Worm (Caenorhabditis elegans): ENCODE data around the gene dop-6.

dop-6 gene

DNA sequence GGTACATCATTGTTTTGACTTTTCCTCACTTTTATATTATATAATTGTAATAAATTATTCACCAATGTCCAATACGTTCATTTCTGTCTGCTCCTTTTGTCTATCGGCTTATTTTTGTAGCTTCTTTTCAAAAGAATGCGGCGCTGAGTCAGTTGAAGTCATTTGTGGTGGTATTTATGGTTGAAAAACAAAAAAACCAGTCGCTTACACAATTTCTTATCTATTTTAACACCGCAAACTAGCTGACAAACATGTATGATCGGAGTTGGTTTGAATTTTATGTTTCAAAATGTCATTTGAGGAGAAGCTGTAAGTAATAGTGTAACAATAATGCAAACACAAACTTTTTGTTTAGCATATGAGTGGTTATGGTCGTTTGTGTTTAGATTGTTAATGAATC, 36.7 kb upstream of the dop-6 start, which contains the start of gene ets-10 (continued):
- no peak for TF ChIP-seq egl-5 (tag; optimal IDR thresholded peaks at IDR 0.05)

DNA sequence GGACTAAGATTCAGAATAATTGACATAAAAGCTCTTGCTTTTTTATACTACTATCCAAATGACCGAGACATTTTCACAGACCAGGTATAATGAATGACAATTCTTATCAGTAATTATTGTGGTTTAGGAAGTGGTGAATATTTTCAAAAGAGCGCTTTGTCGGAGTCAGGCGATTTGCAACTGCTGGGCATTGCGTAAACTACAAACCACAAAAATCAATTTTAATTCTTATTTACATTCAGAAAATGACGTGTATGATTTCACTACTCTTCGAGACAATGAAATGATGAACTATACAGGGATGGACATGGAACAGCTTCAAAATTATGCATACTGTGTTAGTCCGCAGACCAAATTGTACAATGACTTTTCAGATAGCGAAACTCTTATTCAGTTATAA, 36.2 kb upstream of the dop-6 start:
- TF ChIP-seq ceh-28 (tag; optimal IDR thresholded peaks at IDR 0.05): no peak
- TF ChIP-seq egl-5 (tag; optimal IDR thresholded peaks at IDR 0.05): no peak
- peak; percentile 7 for TF ChIP-seq pha-4 (tag; optimal IDR thresholded peaks at IDR 0.05)
- TF ChIP-seq hmg-11 (tag; optimal IDR thresholded peaks at IDR 0.05): no peak
- TF ChIP-seq fkh-2 (tag; optimal IDR thresholded peaks at IDR 0.05): no peak
- TF ChIP-seq R02D3.7 (tag; optimal IDR thresholded peaks at IDR 0.05): no peak
- TF ChIP-seq ceh-9 (tag; optimal IDR thresholded peaks at IDR 0.05): no peak
- TF ChIP-seq nhr-12 (tag; optimal IDR thresholded peaks at IDR 0.05): no peak
- peak; percentile 62 for TF ChIP-seq elt-2 (tag; optimal IDR thresholded peaks at IDR 0.05)
- TF ChIP-seq pqm-1 (tag; optimal IDR thresholded peaks at IDR 0.05): peak; percentile 89
- no peak for TF ChIP-seq aly-2 (tag; optimal IDR thresholded peaks at IDR 0.05)

DNA sequence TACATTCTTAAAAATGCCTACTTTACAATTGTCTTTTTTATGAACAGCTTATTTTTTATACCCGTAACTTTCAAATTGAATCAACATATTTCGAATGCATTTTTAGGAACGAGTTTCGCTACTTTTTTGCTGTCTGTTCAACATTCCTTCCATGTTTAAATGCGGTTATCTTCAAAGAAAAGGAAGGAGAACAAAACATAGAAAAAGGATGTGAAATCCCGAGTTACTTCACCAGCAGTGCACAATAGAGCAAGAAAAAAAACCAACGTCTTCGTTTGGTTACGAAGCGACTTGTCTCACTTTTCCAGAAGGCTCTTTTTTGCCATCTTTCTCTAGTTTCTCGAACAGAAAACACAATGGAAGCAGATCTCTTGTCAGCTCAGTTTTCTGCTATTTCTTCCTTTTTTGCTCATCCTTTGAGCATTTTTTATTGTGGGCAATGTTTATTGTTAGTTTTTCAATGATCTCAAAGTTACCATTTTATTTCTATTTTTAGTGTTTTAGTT, 34.9 kb upstream of the dop-6 start, which contains the start of gene cka-2:
TSS of gene cka-2 (plus strand) at position 456 of the 506 bp plus-strand sequence.
- peak; percentile 93 for TF ChIP-seq fkh-10 (GFP tag; optimal IDR thresholded peaks at IDR 0.05)
- TF ChIP-seq egl-27 (tag; optimal IDR thresholded peaks at IDR 0.05): no peak
- peak; percentile 39 for TF ChIP-seq nfya-1 (tag; optimal IDR thresholded peaks at IDR 0.05; ENCODE audit: insufficient read depth)

DNA sequence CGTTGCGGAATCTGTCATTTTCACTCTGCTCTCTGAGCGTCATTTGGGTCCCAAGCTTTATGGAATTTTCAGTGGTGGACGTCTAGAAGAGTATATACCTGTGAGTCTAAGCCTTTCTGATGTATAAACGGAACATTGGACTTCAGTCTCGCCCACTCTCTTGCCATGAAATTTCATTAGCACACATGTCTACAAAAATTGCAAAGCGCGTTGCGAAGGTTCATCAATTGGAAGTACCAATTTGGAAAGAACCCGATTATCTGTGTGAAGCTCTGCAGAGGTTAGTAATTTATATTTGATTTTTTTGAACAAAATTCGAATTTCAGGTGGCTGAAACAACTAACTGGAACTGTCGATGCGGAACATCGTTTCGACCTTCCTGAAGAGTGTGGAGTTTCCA, 30.9 kb upstream of the dop-6 start:
- no peak for TF ChIP-seq ztf-11 (tag; optimal IDR thresholded peaks at IDR 0.05)
- no peak for TF ChIP-seq ceh-16 (tag; optimal IDR thresholded peaks at IDR 0.05)
- TF ChIP-seq nhr-12 (tag; optimal IDR thresholded peaks at IDR 0.05): no peak
- TF ChIP-seq nhr-67 (tag; optimal IDR thresholded peaks at IDR 0.05): no peak
- TF ChIP-seq egl-5 (tag; optimal IDR thresholded peaks at IDR 0.05): no peak
- no peak for TF ChIP-seq skn-1 (tag; optimal IDR thresholded peaks at IDR 0.05)
- TF ChIP-seq egl-27 (tag; optimal IDR thresholded peaks at IDR 0.05): no peak
- TF ChIP-seq ceh-9 (tag; optimal IDR thresholded peaks at IDR 0.05): no peak
- TF ChIP-seq ceh-28 (tag; optimal IDR thresholded peaks at IDR 0.05): no peak
- no peak for TF ChIP-seq nhr-23 (tag; optimal IDR thresholded peaks at IDR 0.05)
- TF ChIP-seq jun-1 (tag; optimal IDR thresholded peaks at IDR 0.05): no peak
- no peak for TF ChIP-seq nhr-76 (tag; optimal IDR thresholded peaks at IDR 0.05)
- TF ChIP-seq nhr-77 (tag; optimal IDR thresholded peaks at IDR 0.05): no peak
- TF ChIP-seq snpc-4 (tag; optimal IDR thresholded peaks at IDR 0.05): no peak
- no peak for TF ChIP-seq nhr-25 (tag; optimal IDR thresholded peaks at IDR 0.05)
- TF ChIP-seq R02D3.7 (tag; optimal IDR thresholded peaks at IDR 0.05): no peak
- TF ChIP-seq ama-1 (optimal IDR thresholded peaks at IDR 0.05): no peak
- TF ChIP-seq tbx-2 (tag; optimal IDR thresholded peaks at IDR 0.05): no peak
- TF ChIP-seq elt-3 (tag; optimal IDR thresholded peaks at IDR 0.05): no peak
- no peak for TF ChIP-seq pha-4 (tag; optimal IDR thresholded peaks at IDR 0.05)

DNA sequence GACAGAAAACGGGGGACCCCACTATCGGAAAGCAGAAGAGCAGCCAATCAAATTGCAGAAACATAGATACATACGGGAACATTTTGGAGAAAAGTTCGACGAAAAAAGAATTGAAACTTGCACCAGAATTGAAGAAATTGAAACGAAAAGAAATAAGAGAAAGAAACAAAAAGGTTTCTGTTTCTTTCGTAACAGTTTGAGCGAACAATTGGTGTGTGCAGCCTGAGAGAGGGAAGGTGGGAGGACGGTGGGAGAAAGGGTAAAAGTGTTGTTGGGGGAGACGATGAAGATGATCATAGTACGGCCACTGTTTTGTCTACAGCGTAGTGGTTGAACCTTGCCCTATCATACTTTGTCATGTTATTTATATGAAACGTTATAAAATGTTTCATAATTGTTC, 25.7 kb upstream of the dop-6 start:
- TF ChIP-seq elt-2 (tag; optimal IDR thresholded peaks at IDR 0.05) (peak; percentile 32), lin-15B (tag; optimal IDR thresholded peaks at IDR 0.05) (no peak)

DNA sequence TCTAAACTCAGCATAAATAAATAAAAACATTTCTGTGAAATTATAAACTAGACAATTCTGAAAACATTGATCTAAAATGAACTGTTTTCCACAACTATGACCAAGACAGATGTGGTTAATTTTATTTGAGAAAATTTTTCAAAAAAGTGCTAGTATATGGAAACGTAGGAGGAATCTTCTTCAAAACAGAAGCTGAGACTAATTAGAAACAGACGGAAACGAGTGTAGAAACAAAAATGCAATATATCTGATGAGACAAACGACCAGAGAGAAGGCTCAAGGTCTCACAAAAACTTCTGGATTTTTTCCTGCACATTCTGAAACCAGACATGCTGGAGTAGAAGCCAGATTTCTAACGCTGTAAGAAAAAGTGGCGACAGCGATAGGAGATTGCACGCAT, 24.7 kb upstream of the dop-6 start:
- TF ChIP-seq aly-2 (tag; optimal IDR thresholded peaks at IDR 0.05): no peak
- no peak for TF ChIP-seq hmg-11 (tag; optimal IDR thresholded peaks at IDR 0.05)
- no peak for TF ChIP-seq elt-1 (tag; optimal IDR thresholded peaks at IDR 0.05)
- no peak for TF ChIP-seq fkh-10 (GFP tag; optimal IDR thresholded peaks at IDR 0.05)
- no peak for TF ChIP-seq nhr-23 (tag; optimal IDR thresholded peaks at IDR 0.05)
- TF ChIP-seq R02D3.7 (tag; optimal IDR thresholded peaks at IDR 0.05): no peak
- TF ChIP-seq pqm-1 (tag; optimal IDR thresholded peaks at IDR 0.05): no peak
- TF ChIP-seq unc-62 (GFP tag; optimal IDR thresholded peaks at IDR 0.05): no peak
- no peak for TF ChIP-seq mdl-1 (tag; optimal IDR thresholded peaks at IDR 0.05)
- TF ChIP-seq egl-5 (tag; optimal IDR thresholded peaks at IDR 0.05): no peak
- no peak for TF ChIP-seq lsy-12 (tag; optimal IDR thresholded peaks at IDR 0.05)
- TF ChIP-seq ceh-28 (tag; optimal IDR thresholded peaks at IDR 0.05): no peak
- no peak for TF ChIP-seq fkh-2 (tag; optimal IDR thresholded peaks at IDR 0.05)
- TF ChIP-seq pha-4 (tag; optimal IDR thresholded peaks at IDR 0.05): no peak
- TF ChIP-seq mml-1 (tag; optimal IDR thresholded peaks at IDR 0.05): no peak
- TF ChIP-seq ZK546.5 (tag; optimal IDR thresholded peaks at IDR 0.05): no peak

Data from whole organism, L3 larva.